Worm (Caenorhabditis elegans): ENCODE data around the gene gtf-2F2.

Gene gtf-2F2

ce11 chrV:18993535-18993990 lies at the start of gene gtf-2F2:
Gene gtf-2F2, plus strand, starts transcription at chrV:18993940.
- TF ChIP-seq ets-7 (tag; optimal IDR thresholded peaks at IDR 0.05) (no peak), tbx-37 (GFP tag; conservative IDR thresholded peaks at IDR 0.05) (no peak), ceh-36 (tag; optimal IDR thresholded peaks at IDR 0.05) (no peak), hmg-4 (GFP tag; optimal IDR thresholded peaks at IDR 0.05) (no peak), B0310.2 (tag; optimal IDR thresholded peaks at IDR 0.05) (no peak), scrt-1 (GFP tag; IDR thresholded peaks at IDR 0.05) (no peak), aly-1 (tag; optimal IDR thresholded peaks at IDR 0.05) (no peak), tbx-11 (GFP tag; IDR thresholded peaks at IDR 0.05) (no peak), hnd-1 (tag; optimal IDR thresholded peaks at IDR 0.05) (no peak), ama-1 (optimal IDR thresholded peaks at IDR 0.05) (no peak), hmbx-1 (tag; optimal IDR thresholded peaks at IDR 0.05) (no peak), sea-1 (GFP tag; conservative IDR thresholded peaks at IDR 0.05) (no peak), F13C5.2 (tag; optimal IDR thresholded peaks at IDR 0.05) (no peak), tra-4 (tag; optimal IDR thresholded peaks at IDR 0.05) (no peak), pes-1 (GFP tag; IDR thresholded peaks at IDR 0.05) (no peak), ceh-13 (GFP tag; optimal IDR thresholded peaks at IDR 0.05) (no peak), flt-1 (GFP tag; IDR thresholded peaks at IDR 0.05) (no peak)

- TF ChIP-seq tbx-37 (GFP tag; conservative IDR thresholded peaks at IDR 0.05), result no peak
- TF ChIP-seq aly-1 (tag; optimal IDR thresholded peaks at IDR 0.05), result no peak
- TF ChIP-seq B0310.2 (tag; optimal IDR thresholded peaks at IDR 0.05), result no peak
- TF ChIP-seq ets-7 (tag; optimal IDR thresholded peaks at IDR 0.05), result no peak
- no peak for TF ChIP-seq hnd-1 (tag; optimal IDR thresholded peaks at IDR 0.05)
- TF ChIP-seq hmg-4 (GFP tag; optimal IDR thresholded peaks at IDR 0.05), result no peak
Observed at ce11 chrV:18957267-18957843, 36.4 kb upstream of the gtf-2F2 start, which contains the start of gene hrg-10. Gene hrg-10, minus strand, starts transcription at chrV:18957317.

- TF ChIP-seq ceh-13 (GFP tag; optimal IDR thresholded peaks at IDR 0.05) (no peak), hmbx-1 (tag; optimal IDR thresholded peaks at IDR 0.05) (no peak), sea-1 (GFP tag; conservative IDR thresholded peaks at IDR 0.05) (no peak), aly-1 (tag; optimal IDR thresholded peaks at IDR 0.05) (no peak), ceh-36 (tag; optimal IDR thresholded peaks at IDR 0.05) (no peak), ama-1 (optimal IDR thresholded peaks at IDR 0.05) (no peak), tbx-11 (GFP tag; IDR thresholded peaks at IDR 0.05) (no peak), hnd-1 (tag; optimal IDR thresholded peaks at IDR 0.05) (no peak), scrt-1 (GFP tag; IDR thresholded peaks at IDR 0.05) (no peak), tra-4 (tag; optimal IDR thresholded peaks at IDR 0.05) (no peak)
Observed at ce11 chrV:18960072-18960471, 33.7 kb upstream of the gtf-2F2 start, which contains the start of gene ztf-20. Gene ztf-20, minus strand, starts transcription at chrV:18960172.

- TF ChIP-seq tra-4 (tag; optimal IDR thresholded peaks at IDR 0.05), result no peak
- TF ChIP-seq sea-1 (GFP tag; conservative IDR thresholded peaks at IDR 0.05), result no peak
- no peak for TF ChIP-seq ceh-36 (tag; optimal IDR thresholded peaks at IDR 0.05)
- no peak for TF ChIP-seq hmbx-1 (tag; optimal IDR thresholded peaks at IDR 0.05)
- peak; percentile 61; the same call in 1 of the 2 replicates for TF ChIP-seq flt-1 (GFP tag; IDR thresholded peaks at IDR 0.05)
- TF ChIP-seq B0310.2 (tag; optimal IDR thresholded peaks at IDR 0.05), result peak; percentile 6
- TF ChIP-seq ama-1 (optimal IDR thresholded peaks at IDR 0.05), result no peak
- TF ChIP-seq pes-1 (GFP tag; IDR thresholded peaks at IDR 0.05), result peak; percentile 54
- TF ChIP-seq hmg-4 (GFP tag; optimal IDR thresholded peaks at IDR 0.05), result peak; percentile 28
- TF ChIP-seq F13C5.2 (tag; optimal IDR thresholded peaks at IDR 0.05), result peak; percentile 87
- TF ChIP-seq ets-7 (tag; optimal IDR thresholded peaks at IDR 0.05), result no peak
- no peak for TF ChIP-seq aly-1 (tag; optimal IDR thresholded peaks at IDR 0.05)
- TF ChIP-seq scrt-1 (GFP tag; IDR thresholded peaks at IDR 0.05), result no peak
- no peak for TF ChIP-seq tbx-11 (GFP tag; IDR thresholded peaks at IDR 0.05)
- no peak for TF ChIP-seq hnd-1 (tag; optimal IDR thresholded peaks at IDR 0.05)
- TF ChIP-seq ceh-13 (GFP tag; optimal IDR thresholded peaks at IDR 0.05), result no peak
- 0 out of 2 replicates have a peak, but pooled peaks have one; percentile 26 for TF ChIP-seq tbx-37 (GFP tag; conservative IDR thresholded peaks at IDR 0.05)
Observed at ce11 chrV:18967479-18968056, 26.2 kb upstream of the gtf-2F2 start, which contains the start of gene Y39B6A.43. Gene Y39B6A.43, minus strand, starts transcription at chrV:18967829.

ce11 chrV:18969590-18970105 lies 24.1 kb upstream of the gtf-2F2 start, which contains the start of gene Y39B6A.42:
Gene Y39B6A.42, minus strand, starts transcription at chrV:18969640.
- TF ChIP-seq scrt-1 (GFP tag; IDR thresholded peaks at IDR 0.05) (no peak), ama-1 (optimal IDR thresholded peaks at IDR 0.05) (no peak), tra-4 (tag; optimal IDR thresholded peaks at IDR 0.05) (no peak)

- TF ChIP-seq ama-1 (optimal IDR thresholded peaks at IDR 0.05) (no peak), flt-1 (GFP tag; IDR thresholded peaks at IDR 0.05) (no peak), hmbx-1 (tag; optimal IDR thresholded peaks at IDR 0.05) (no peak), hmg-4 (GFP tag; optimal IDR thresholded peaks at IDR 0.05) (no peak), scrt-1 (GFP tag; IDR thresholded peaks at IDR 0.05) (no peak), aly-1 (tag; optimal IDR thresholded peaks at IDR 0.05) (no peak), ceh-13 (GFP tag; optimal IDR thresholded peaks at IDR 0.05) (no peak), B0310.2 (tag; optimal IDR thresholded peaks at IDR 0.05) (no peak), tbx-37 (GFP tag; conservative IDR thresholded peaks at IDR 0.05) (no peak), pes-1 (GFP tag; IDR thresholded peaks at IDR 0.05) (no peak), tbx-11 (GFP tag; IDR thresholded peaks at IDR 0.05) (no peak), tra-4 (tag; optimal IDR thresholded peaks at IDR 0.05) (no peak), sea-1 (GFP tag; conservative IDR thresholded peaks at IDR 0.05) (no peak), F13C5.2 (tag; optimal IDR thresholded peaks at IDR 0.05) (no peak), ets-7 (tag; optimal IDR thresholded peaks at IDR 0.05) (no peak), hnd-1 (tag; optimal IDR thresholded peaks at IDR 0.05) (no peak), ceh-36 (tag; optimal IDR thresholded peaks at IDR 0.05) (no peak)
Observed at ce11 chrV:18976539-18976938, 17.2 kb upstream of the gtf-2F2 start.

ce11 chrV:18977876-18978275 lies 15.9 kb upstream of the gtf-2F2 start, which contains the start of gene Y39B6A.41:
Gene Y39B6A.41, minus strand, starts transcription at chrV:18977976.
- no peak for TF ChIP-seq aly-1 (tag; optimal IDR thresholded peaks at IDR 0.05)
- TF ChIP-seq ceh-13 (GFP tag; optimal IDR thresholded peaks at IDR 0.05), result no peak
- TF ChIP-seq tbx-37 (GFP tag; conservative IDR thresholded peaks at IDR 0.05), result no peak
- TF ChIP-seq hmg-4 (GFP tag; optimal IDR thresholded peaks at IDR 0.05), result no peak
- no peak for TF ChIP-seq pes-1 (GFP tag; IDR thresholded peaks at IDR 0.05)
- no peak for TF ChIP-seq ets-7 (tag; optimal IDR thresholded peaks at IDR 0.05)
- TF ChIP-seq hnd-1 (tag; optimal IDR thresholded peaks at IDR 0.05), result no peak
- TF ChIP-seq sea-1 (GFP tag; conservative IDR thresholded peaks at IDR 0.05), result no peak
